Fruit fly (Drosophila melanogaster) whole organism, embryonic: ENCODE results near the gene CG6006.

Experiments
- CG11247 ChIP-seq: fragments of 200-800 bp; sonication (Bioruptor generic); IDR thresholded peaks from 2 replicates; pipeline ENCODE4 v1.3.6; 2022; ENCODE audit warnings: missing biosample characterization, missing genetic modification characterization
- CG12659 ChIP-seq: fragments of 200-800 bp; sonication (Bioruptor generic); optimal IDR thresholded peaks from 3 replicates; lab custom pipeline; 2017; ENCODE audit warnings: mild to moderate bottlenecking, missing biosample characterization, missing genetic modification reagents, missing genetic modification characterization
- CG13894 ChIP-seq: fragments of 200-800 bp; sonication (Bioruptor generic); optimal IDR thresholded peaks from 3 replicates; lab custom pipeline; 2018; ENCODE audit warnings: missing biosample characterization, mild to moderate bottlenecking, missing genetic modification characterization, moderate library complexity
- CG14014 ChIP-seq: fragments of 200-800 bp; sonication (Bioruptor generic); IDR thresholded peaks from 2 replicates; pipeline ENCODE4 v1.3.6; 2022; ENCODE audit warnings: missing biosample characterization, missing genetic modification characterization
- CG15011 ChIP-seq: fragments of 200-800 bp; sonication (Bioruptor generic); optimal IDR thresholded peaks from 3 replicates; lab custom pipeline; 2018; ENCODE audit warnings: missing biosample characterization, mild to moderate bottlenecking, missing genetic modification characterization
- CG15514 ChIP-seq: fragments of 200-800 bp; sonication (Bioruptor generic); optimal IDR thresholded peaks from 3 replicates; lab custom pipeline; 2017; ENCODE audit warnings: missing biosample characterization, missing genetic modification characterization, mild to moderate bottlenecking, moderate library complexity, missing genetic modification reagents
- CG15601 ChIP-seq: fragments of 200-800 bp; sonication (Bioruptor generic); optimal IDR thresholded peaks from 3 replicates; lab custom pipeline; 2019; ENCODE audit warnings: missing biosample characterization, mild to moderate bottlenecking, missing genetic modification characterization, moderate library complexity
- CG17328 ChIP-seq: fragments of 200-800 bp; sonication (Bioruptor generic); IDR thresholded peaks from 2 replicates; pipeline ENCODE4 v1.3.6; 2022; ENCODE audit warnings: missing biosample characterization, missing genetic modification characterization
- CG18262 ChIP-seq: fragments of 200-800 bp; optimal IDR thresholded peaks from 3 replicates; lab custom pipeline; 2019; ENCODE audit warnings: missing biosample characterization, mild to moderate bottlenecking, missing genetic modification characterization, moderate library complexity
- CG5245 ChIP-seq: fragments of 200-800 bp; sonication (Bioruptor generic); optimal IDR thresholded peaks from 3 replicates; lab custom pipeline; 2016; ENCODE audit warnings: missing biosample characterization, missing genetic modification characterization
- CG6854 ChIP-seq: fragments of 200-800 bp; sonication (Bioruptor generic); optimal IDR thresholded peaks from 3 replicates; lab custom pipeline; 2017; ENCODE audit warnings: missing biosample characterization, mild to moderate bottlenecking, missing genetic modification characterization
- CG7839 ChIP-seq: fragments of 200-800 bp; sonication (Bioruptor generic); optimal IDR thresholded peaks from 3 replicates; lab custom pipeline; 2018; ENCODE audit warnings: missing biosample characterization, mild to moderate bottlenecking, missing genetic modification characterization, moderate library complexity
- CG8944 ChIP-seq: fragments of 200-800 bp; sonication (Bioruptor generic); optimal IDR thresholded peaks from 3 replicates; lab custom pipeline; 2016; ENCODE audit warnings: missing biosample characterization, missing genetic modification characterization
- CG9215 ChIP-seq: fragments of 200-800 bp; sonication (Bioruptor generic); IDR thresholded peaks from 2 replicates; pipeline ENCODE4 v1.3.6; 2022; ENCODE audit warnings: missing biosample characterization, missing genetic modification characterization
- CG9797 ChIP-seq: fragments of 200-800 bp; sonication (Bioruptor generic); optimal IDR thresholded peaks from 3 replicates; lab custom pipeline; 2018; ENCODE audit warnings: missing biosample characterization, mild to moderate bottlenecking, missing genetic modification characterization
- CoRest ChIP-seq: fragments of 200-800 bp; sonication (Bioruptor generic); optimal IDR thresholded peaks from 3 replicates; lab custom pipeline; 2018; ENCODE audit warnings: missing biosample characterization, mild to moderate bottlenecking, missing genetic modification characterization, moderate library complexity
- D19A ChIP-seq: fragments of 200-800 bp; optimal IDR thresholded peaks from 3 replicates; lab custom pipeline; 2019; ENCODE audit warnings: missing biosample characterization, mild to moderate bottlenecking, missing genetic modification characterization, moderate library complexity
- Eip74EF ChIP-seq, 2 experiments: fragments of 200-800 bp in 1 of 2; fragments of >200 bp in 1 of 2; sonication (Bioruptor generic) in 1 of 2; optimal IDR thresholded peaks; 2 replicates each; lab custom pipeline; 2017 to 2019; ENCODE audit warnings: missing biosample characterization in 2 of 2, missing genetic modification characterization in 2 of 2, mild to moderate bottlenecking in 1 of 2, moderate library complexity in 1 of 2
- Ets97D ChIP-seq: fragments of 200-800 bp; sonication (Bioruptor generic); optimal IDR thresholded peaks from 3 replicates; lab custom pipeline; 2016; ENCODE audit warnings: missing biosample characterization, missing genetic modification characterization
- Fer1 ChIP-seq: fragments of 200-800 bp; sonication (Bioruptor generic); optimal IDR thresholded peaks from 2 replicates; lab custom pipeline; 2017; ENCODE audit warnings: missing biosample characterization, mild to moderate bottlenecking, missing genetic modification characterization
- HHEX ChIP-seq: fragments of 200-800 bp; sonication (Bioruptor generic); optimal IDR thresholded peaks from 3 replicates; lab custom pipeline; 2017; ENCODE audit warnings: missing biosample characterization, mild to moderate bottlenecking, missing genetic modification characterization, missing genetic modification reagents
- Hand ChIP-seq: fragments of 200-800 bp; sonication (Bioruptor generic); optimal IDR thresholded peaks from 2 replicates; lab custom pipeline; 2017; ENCODE audit warnings: mild to moderate bottlenecking, missing biosample characterization, missing genetic modification reagents, missing genetic modification characterization
- MESR4 ChIP-seq: fragments of 200-800 bp; sonication (Bioruptor generic); optimal IDR thresholded peaks from 2 replicates; lab custom pipeline; 2018; ENCODE audit warnings: missing biosample characterization, mild to moderate bottlenecking, missing genetic modification characterization, moderate library complexity
- Mad ChIP-seq: fragments of 200-800 bp; sonication (Bioruptor generic); optimal IDR thresholded peaks from 2 replicates; lab custom pipeline; 2016; ENCODE audit warnings: missing biosample characterization, missing genetic modification characterization
- Meics ChIP-seq: fragments of 200-800 bp; sonication (Bioruptor generic); optimal IDR thresholded peaks from 2 replicates; lab custom pipeline; 2017; ENCODE audit warnings: missing biosample characterization, mild to moderate bottlenecking, missing genetic modification characterization
- Rfx ChIP-seq: fragments of 200-800 bp; sonication (Bioruptor generic); IDR thresholded peaks from 2 replicates; pipeline ENCODE4 v1.3.6; 2022; ENCODE audit warnings: missing biosample characterization, missing genetic modification characterization
- TFAM ChIP-seq: fragments of 200-800 bp; sonication (Bioruptor generic); optimal IDR thresholded peaks from 2 replicates; lab custom pipeline; 2017; ENCODE audit warnings: missing biosample characterization, missing genetic modification characterization, inconsistent platforms
- Xbp1 ChIP-seq: fragments of 200-800 bp; sonication (Bioruptor generic); optimal IDR thresholded peaks from 3 replicates; lab custom pipeline; 2016; ENCODE audit warnings: missing biosample characterization, mild to moderate bottlenecking, missing genetic modification characterization
- ap ChIP-seq: fragments of 200-800 bp; sonication (Bioruptor generic); IDR thresholded peaks from 2 replicates; pipeline ENCODE4 v1.3.6; 2022; ENCODE audit warnings: missing biosample characterization, missing genetic modification characterization
- caup ChIP-seq: fragments of 200-800 bp; sonication (Bioruptor generic); optimal IDR thresholded peaks from 3 replicates; lab custom pipeline; 2017; ENCODE audit warnings: missing biosample characterization, mild to moderate bottlenecking, missing genetic modification characterization, moderate library complexity; ENCODE audit not compliant: severe bottlenecking
- danr ChIP-seq: fragments of 200-800 bp; sonication (Bioruptor generic); IDR thresholded peaks from 2 replicates; pipeline ENCODE4 v1.3.6; 2022; ENCODE audit warnings: missing biosample characterization, missing genetic modification characterization
- fd102C ChIP-seq: fragments of 200-800 bp; sonication (Bioruptor generic); optimal IDR thresholded peaks from 2 replicates; lab custom pipeline; 2018; ENCODE audit warnings: missing biosample characterization, mild to moderate bottlenecking, missing genetic modification characterization, moderate library complexity
- ftz-f1 ChIP-seq: fragments of 200-800 bp; sonication (Bioruptor generic); optimal IDR thresholded peaks from 2 replicates; lab custom pipeline; 2016; ENCODE audit warnings: missing biosample characterization, missing genetic modification characterization
- h ChIP-seq: fragments of >200 bp; optimal IDR thresholded peaks from 2 replicates; lab custom pipeline; 2017
- insv ChIP-seq, 2 experiments: fragments of 200-800 bp; sonication (Bioruptor generic); optimal IDR thresholded peaks; 3 replicates each; lab custom pipeline; 2016 to 2018; ENCODE audit warnings: missing biosample characterization in 2 of 2, missing genetic modification characterization in 2 of 2
- ken ChIP-seq: fragments of 200-800 bp; sonication (Bioruptor generic); IDR thresholded peaks from 3 replicates; pipeline ENCODE4 v1.3.6; 2022; ENCODE audit warnings: missing biosample characterization, missing genetic modification characterization
- oc ChIP-seq: fragments of 200-800 bp; sonication (Bioruptor generic); optimal IDR thresholded peaks from 2 replicates; lab custom pipeline; 2018; ENCODE audit warnings: missing biosample characterization, mild to moderate bottlenecking, missing genetic modification characterization, moderate library complexity
- pan ChIP-seq, 4 experiments: fragments of >200 bp in 3 of 4; fragments of 200-800 bp in 1 of 4; sonication (Bioruptor generic) in 1 of 4; optimal IDR thresholded peaks in 3 of 4; IDR thresholded peaks in 1 of 4; 2 replicates each; pipeline versions ENCODE4 v1.3.6 to Lab custom; 2017 to 2022; ENCODE audit warnings: missing biosample characterization in 2 of 4, missing genetic modification characterization in 2 of 4, mixed read lengths in 1 of 4
- pho ChIP-seq: fragments of 200-800 bp; sonication (Bioruptor generic); optimal IDR thresholded peaks from 2 replicates; lab custom pipeline; 2016; ENCODE audit warnings: missing biosample characterization, missing genetic modification characterization
- pita ChIP-seq: fragments of 200-800 bp; sonication (Bioruptor generic); optimal IDR thresholded peaks from 2 replicates; lab custom pipeline; 2017; ENCODE audit warnings: missing biosample characterization, mild to moderate bottlenecking, missing genetic modification characterization
- pnt ChIP-seq: fragments of 200-800 bp; sonication (Bioruptor generic); optimal IDR thresholded peaks from 3 replicates; lab custom pipeline; 2016; ENCODE audit warnings: missing biosample characterization, missing genetic modification characterization
- pzg ChIP-seq: fragments of 200-800 bp; sonication (Bioruptor generic); optimal IDR thresholded peaks from 3 replicates; lab custom pipeline; 2018; ENCODE audit warnings: missing biosample characterization, mild to moderate bottlenecking, missing genetic modification characterization, moderate library complexity
- rib ChIP-seq: fragments of 200-800 bp; sonication (Bioruptor generic); IDR thresholded peaks from 2 replicates; pipeline ENCODE4 v1.3.6; 2022; ENCODE audit warnings: missing biosample characterization, missing genetic modification characterization
- shn ChIP-seq: fragments of 200-800 bp; sonication (Bioruptor generic); optimal IDR thresholded peaks from 3 replicates; lab custom pipeline; 2016; ENCODE audit warnings: missing biosample characterization, missing genetic modification characterization
- sna ChIP-seq: fragments of 200-800 bp; sonication (Bioruptor generic); IDR thresholded peaks from 2 replicates; pipeline ENCODE4 v1.3.6; 2022; ENCODE audit warnings: missing biosample characterization, missing genetic modification characterization; ENCODE audit not compliant: partially characterized antibody
- tio ChIP-seq: fragments of 200-800 bp; sonication (Bioruptor generic); optimal IDR thresholded peaks from 2 replicates; lab custom pipeline; 2017; ENCODE audit warnings: missing biosample characterization, missing genetic modification characterization, inconsistent platforms
- twi ChIP-seq: fragments of 200-800 bp; optimal IDR thresholded peaks from 2 replicates; lab custom pipeline; 2019; ENCODE audit warnings: missing biosample characterization, mild to moderate bottlenecking, missing genetic modification characterization, moderate library complexity
- wek ChIP-seq: fragments of 200-800 bp; sonication (Bioruptor generic); optimal IDR thresholded peaks from 3 replicates; lab custom pipeline; 2018; ENCODE audit warnings: missing biosample characterization, mild to moderate bottlenecking, missing genetic modification characterization, moderate library complexity

Gene CG6006

dm6 chr3R:16209714-16210553 is 55.2 kb downstream of the CG6006 start (continued):
- TF ChIP-seq CG13894 (tag; lab: Kevin White, UChicago) (peak; percentile 45), pzg (GFP tag; lab: Kevin White, UChicago) (no peak), rib (GFP tag; lab: Robert Waterston, UW) (no peak), caup (GFP tag; lab: Kevin White, UChicago) (peak; percentile 33), CG14014 (GFP tag; lab: Robert Waterston, UW) (no peak; the same call in 1 of the 2 replicates), shn (no peak), CG5245 (GFP tag; lab: Kevin White, UChicago) (no peak), Mad (GFP tag; lab: Kevin White, UChicago) (no peak), CG15011 (GFP tag; lab: Kevin White, UChicago) (no peak), Eip74EF (GFP tag; optimal IDR thresholded peaks at IDR 0.05; lab: Kevin White, UChicago) (no peak), sna (GFP tag; lab: Robert Waterston, UW) (no peak), ken (GFP tag; lab: Robert Waterston, UW) (0 out of 3 replicates have a peak, but pooled peaks have one; percentile 13), CoRest (tag; lab: Kevin White, UChicago) (peak; percentile 67), Meics (GFP tag; lab: Kevin White, UChicago) (peak; percentile 75), MESR4 (GFP tag; lab: Kevin White, UChicago) (no peak), CG15514 (GFP tag; lab: Kevin White, UChicago) (no peak), HHEX (GFP tag; lab: Kevin White, UChicago) (no peak), tio (GFP tag; lab: Kevin White, UChicago) (no peak), D19A (tag; lab: Kevin White, UChicago) (no peak), Xbp1 (GFP tag; lab: Kevin White, UChicago) (peak; percentile 4), ftz-f1 (GFP tag; lab: Kevin White, UChicago) (no peak), pita (no peak), danr (GFP tag; lab: Robert Waterston, UW) (no peak), fd102C (GFP tag; lab: Kevin White, UChicago) (no peak), TFAM (no peak), wek (GFP tag; lab: Kevin White, UChicago) (no peak), twi (tag; lab: Kevin White, UChicago) (no peak), pnt (GFP tag; lab: Kevin White, UChicago) (no peak), CG9797 (GFP tag; lab: Kevin White, UChicago) (no peak), CG15601 (no peak), pho (GFP tag; lab: Kevin White, UChicago) (no peak), Ets97D (GFP tag; lab: Kevin White, UChicago) (no peak), insv (GFP tag; optimal IDR thresholded peaks at IDR 0.05; lab: Kevin White, UChicago) (no peak), CG17328 (GFP tag; lab: Robert Waterston, UW) (no peak), Fer1 (GFP tag; lab: Kevin White, UChicago) (peak; percentile 48), h (no peak), CG6854 (GFP tag; lab: Kevin White, UChicago) (peak; percentile 63), Hand (GFP tag; lab: Kevin White, UChicago) (peak; percentile 65), CG9215 (GFP tag; lab: Robert Waterston, UW) (peak; percentile 19; the same call in 1 of the 2 replicates), CG8944 (GFP tag; lab: Kevin White, UChicago) (no peak), CG18262 (tag; lab: Kevin White, UChicago) (peak; percentile 54), CG12659 (GFP tag; lab: Kevin White, UChicago) (peak; percentile 48), pan (optimal IDR thresholded peaks at IDR 0.05; lab: Kevin White, UChicago) (no peak), pan (GFP tag; optimal IDR thresholded peaks at IDR 0.05 in 1 of 2, IDR thresholded peaks at IDR 0.05 in 1 of 2) (peak in 1 of 2 experiments; percentile 11), CG11247 (0 out of 2 replicates have a peak, but pooled peaks have one; percentile 42), ap (GFP tag; lab: Robert Waterston, UW) (no peak), CG7839 (peak; percentile 54), oc (tag; lab: Kevin White, UChicago) (no peak), Rfx (no peak)
